Worm (Caenorhabditis elegans): ENCODE results near the gene lys-8.

The lys-8 gene

ce11 chrII:5592857-5593256 is 6.9 kb downstream of the lys-8 start:
- TF ChIP-seq cog-1 (tag; optimal IDR thresholded peaks at IDR 0.05) (no peak), ztf-29 (GFP tag; IDR thresholded peaks at IDR 0.05) (no peak), med-1 (GFP tag; optimal IDR thresholded peaks at IDR 0.05; ENCODE audit: insufficient read depth) (no peak), klf-2 (GFP tag; conservative IDR thresholded peaks at IDR 0.05) (no peak), ref-1 (GFP tag; conservative IDR thresholded peaks at IDR 0.05) (no peak), T22C8.4 (GFP tag; IDR thresholded peaks at IDR 0.05) (no peak), tab-1 (GFP tag; IDR thresholded peaks at IDR 0.05) (no peak)

- 0 out of 2 replicates have a peak, but pooled peaks have one; percentile 10 for TF ChIP-seq ztf-23 (GFP tag; IDR thresholded peaks at IDR 0.05)
- no peak for TF ChIP-seq flt-1 (GFP tag; IDR thresholded peaks at IDR 0.05)
- TF ChIP-seq cog-1 (tag; optimal IDR thresholded peaks at IDR 0.05) = peak; percentile 60
Observed at ce11 chrII:5593377-5593932, 7.5 kb downstream of the lys-8 start, which contains the start of gene cdc-14. Gene cdc-14 (minus strand): TSS chrII:5593427.

- TF ChIP-seq klf-2 (GFP tag; conservative IDR thresholded peaks at IDR 0.05) = 0 out of 2 replicates have a peak, but pooled peaks have one; percentile 44
- no peak for TF ChIP-seq ztf-29 (GFP tag; IDR thresholded peaks at IDR 0.05)
- peak; percentile 56 for TF ChIP-seq cog-1 (tag; optimal IDR thresholded peaks at IDR 0.05)
- TF ChIP-seq flt-1 (GFP tag; IDR thresholded peaks at IDR 0.05) = no peak
- TF ChIP-seq tab-1 (GFP tag; IDR thresholded peaks at IDR 0.05) = no peak
- no peak for TF ChIP-seq med-1 (GFP tag; optimal IDR thresholded peaks at IDR 0.05; ENCODE audit: insufficient read depth)
Observed at ce11 chrII:5594210-5594764, 8.3 kb downstream of the lys-8 start, which contains the start of gene ttc-4. Gene ttc-4 (plus strand): TSS chrII:5594714.

ce11 chrII:5596247-5596646 is 10.3 kb downstream of the lys-8 start, which contains the start of gene C17G10.1:
Gene C17G10.1 (plus strand): TSS chrII:5596547.
- TF ChIP-seq ztf-23 (GFP tag; IDR thresholded peaks at IDR 0.05) = no peak
- TF ChIP-seq tab-1 (GFP tag; IDR thresholded peaks at IDR 0.05) = no peak
- no peak for TF ChIP-seq flt-1 (GFP tag; IDR thresholded peaks at IDR 0.05)
- no peak for TF ChIP-seq ztf-29 (GFP tag; IDR thresholded peaks at IDR 0.05)
- no peak for TF ChIP-seq klf-2 (GFP tag; conservative IDR thresholded peaks at IDR 0.05)
- TF ChIP-seq ref-1 (GFP tag; conservative IDR thresholded peaks at IDR 0.05) = no peak
- no peak for TF ChIP-seq T22C8.4 (GFP tag; IDR thresholded peaks at IDR 0.05)
- TF ChIP-seq med-1 (GFP tag; optimal IDR thresholded peaks at IDR 0.05; ENCODE audit: insufficient read depth) = no peak
- TF ChIP-seq cog-1 (tag; optimal IDR thresholded peaks at IDR 0.05) = no peak

- TF ChIP-seq flt-1 (GFP tag; IDR thresholded peaks at IDR 0.05) (no peak), tab-1 (GFP tag; IDR thresholded peaks at IDR 0.05) (no peak), ztf-29 (GFP tag; IDR thresholded peaks at IDR 0.05) (no peak), ref-1 (GFP tag; conservative IDR thresholded peaks at IDR 0.05) (no peak), klf-2 (GFP tag; conservative IDR thresholded peaks at IDR 0.05) (no peak)
Observed at ce11 chrII:5599326-5600044, 13.5 kb downstream of the lys-8 start, which contains the start of gene C17G10.10. Gene C17G10.10 (minus strand): TSS chrII:5599376.

- TF ChIP-seq med-1 (GFP tag; optimal IDR thresholded peaks at IDR 0.05; ENCODE audit: insufficient read depth) (no peak), flt-1 (GFP tag; IDR thresholded peaks at IDR 0.05) (no peak), tab-1 (GFP tag; IDR thresholded peaks at IDR 0.05) (no peak), klf-2 (GFP tag; conservative IDR thresholded peaks at IDR 0.05) (no peak), T22C8.4 (GFP tag; IDR thresholded peaks at IDR 0.05) (no peak), ztf-29 (GFP tag; IDR thresholded peaks at IDR 0.05) (no peak), ref-1 (GFP tag; conservative IDR thresholded peaks at IDR 0.05) (no peak), ztf-23 (GFP tag; IDR thresholded peaks at IDR 0.05) (no peak), cog-1 (tag; optimal IDR thresholded peaks at IDR 0.05) (no peak)
Observed at ce11 chrII:5603194-5603593, 17.2 kb downstream of the lys-8 start, which contains the start of gene C17G10.6. Gene C17G10.6 (minus strand): TSS chrII:5603294.

- TF ChIP-seq med-1 (GFP tag; optimal IDR thresholded peaks at IDR 0.05; ENCODE audit: insufficient read depth) (no peak), cog-1 (tag; optimal IDR thresholded peaks at IDR 0.05) (no peak), klf-2 (GFP tag; conservative IDR thresholded peaks at IDR 0.05) (no peak), T22C8.4 (GFP tag; IDR thresholded peaks at IDR 0.05) (no peak), flt-1 (GFP tag; IDR thresholded peaks at IDR 0.05) (no peak), tab-1 (GFP tag; IDR thresholded peaks at IDR 0.05) (no peak), ref-1 (GFP tag; conservative IDR thresholded peaks at IDR 0.05) (no peak), ztf-23 (GFP tag; IDR thresholded peaks at IDR 0.05) (no peak), ztf-29 (GFP tag; IDR thresholded peaks at IDR 0.05) (no peak)
Observed at ce11 chrII:5604441-5604840, 18.5 kb downstream of the lys-8 start.

- no peak for TF ChIP-seq flt-1 (GFP tag; IDR thresholded peaks at IDR 0.05)
- no peak for TF ChIP-seq cog-1 (tag; optimal IDR thresholded peaks at IDR 0.05)
- no peak for TF ChIP-seq klf-2 (GFP tag; conservative IDR thresholded peaks at IDR 0.05)
- no peak for TF ChIP-seq tab-1 (GFP tag; IDR thresholded peaks at IDR 0.05)
- no peak for TF ChIP-seq ztf-23 (GFP tag; IDR thresholded peaks at IDR 0.05)
- no peak for TF ChIP-seq ref-1 (GFP tag; conservative IDR thresholded peaks at IDR 0.05)
- TF ChIP-seq T22C8.4 (GFP tag; IDR thresholded peaks at IDR 0.05) = no peak
Observed at ce11 chrII:5605538-5605945, 19.6 kb downstream of the lys-8 start.

ce11 chrII:5607756-5608155 is 21.8 kb downstream of the lys-8 start, which contains the start of gene C17G10.7:
Gene C17G10.7 (minus strand): TSS chrII:5607856.
- TF ChIP-seq cog-1 (tag; optimal IDR thresholded peaks at IDR 0.05) (no peak), med-1 (GFP tag; optimal IDR thresholded peaks at IDR 0.05; ENCODE audit: insufficient read depth) (no peak), T22C8.4 (GFP tag; IDR thresholded peaks at IDR 0.05) (no peak), flt-1 (GFP tag; IDR thresholded peaks at IDR 0.05) (no peak), ref-1 (GFP tag; conservative IDR thresholded peaks at IDR 0.05) (no peak), klf-2 (GFP tag; conservative IDR thresholded peaks at IDR 0.05) (no peak), ztf-29 (GFP tag; IDR thresholded peaks at IDR 0.05) (no peak), tab-1 (GFP tag; IDR thresholded peaks at IDR 0.05) (no peak), ztf-23 (GFP tag; IDR thresholded peaks at IDR 0.05) (no peak)
